3 fruit fly cellular contexts compared by ENCODE assay signal in genomic region chr3R:21138220-21138754, dm6.
TF ChIP-seq lines count a peak whose summit lies in the region.

Gene meigo (plus strand): TSS chr3R:21138270.

TF ChIP-seq in whole organism, adult, 20 proteins besides CTCF, POLR2A, EP300 and RAD21 (continued from another document):
- TF ChIP-seq CG12768 (GFP tag; optimal IDR thresholded peaks at IDR 0.05; lab: Kevin White, UChicago) (peak; percentile 40), Crg-1 (GFP tag; optimal IDR thresholded peaks at IDR 0.05; lab: Kevin White, UChicago) (peak; percentile 20)
TF ChIP-seq in whole organism, adult: peak in this region for 15.

TF ChIP-seq in whole organism, embryonic, 481 proteins besides CTCF, POLR2A, EP300 and RAD21 (continued from another document and continues in another):
- TF ChIP-seq kah (GFP tag; optimal IDR thresholded peaks at IDR 0.05; lab: Kevin White, UChicago): peak; percentile 16
- no peak for TF ChIP-seq lab (GFP tag; optimal IDR thresholded peaks at IDR 0.05; lab: Kevin White, UChicago)
- TF ChIP-seq emc (GFP tag; optimal IDR thresholded peaks at IDR 0.05; lab: Kevin White, UChicago): peak; percentile 9
- no peak for TF ChIP-seq wdn (GFP tag; IDR thresholded peaks at IDR 0.05; lab: Robert Waterston, UW)
- no peak for TF ChIP-seq crol (GFP tag; IDR thresholded peaks at IDR 0.05; lab: Robert Waterston, UW)
- TF ChIP-seq CG6254 (GFP tag; optimal IDR thresholded peaks at IDR 0.05; lab: Kevin White, UChicago): no peak
- TF ChIP-seq z (GFP tag; IDR thresholded peaks at IDR 0.05; lab: Robert Waterston, UW): no peak
- no peak for TF ChIP-seq gt (GFP tag; IDR thresholded peaks at IDR 0.05; lab: Robert Waterston, UW)
- TF ChIP-seq so (GFP tag; IDR thresholded peaks at IDR 0.05; lab: Robert Waterston, UW): 0 out of 3 replicates have a peak, but pooled peaks have one; percentile 51
- TF ChIP-seq CG6765 (GFP tag; optimal IDR thresholded peaks at IDR 0.05; lab: Kevin White, UChicago): no peak
- peak; percentile 49 for TF ChIP-seq Camta (GFP tag; optimal IDR thresholded peaks at IDR 0.05; lab: Kevin White, UChicago)
- TF ChIP-seq CG1602 (GFP tag; optimal IDR thresholded peaks at IDR 0.05; lab: Kevin White, UChicago): peak; percentile 35
- TF ChIP-seq CG1529 (GFP tag; optimal IDR thresholded peaks at IDR 0.05; lab: Kevin White, UChicago): no peak
- no peak; the same call in 2 of the 3 replicates for TF ChIP-seq CG34422 (GFP tag; IDR thresholded peaks at IDR 0.05; lab: Robert Waterston, UW)
- peak; percentile 25 for TF ChIP-seq Dad (GFP tag; optimal IDR thresholded peaks at IDR 0.05; lab: Kevin White, UChicago)
- no peak for TF ChIP-seq CG7963 (GFP tag; IDR thresholded peaks at IDR 0.05; lab: Robert Waterston, UW; ENCODE audit: partially characterized antibody)
- no peak for TF ChIP-seq zen2 (GFP tag; IDR thresholded peaks at IDR 0.05; lab: Robert Waterston, UW; ENCODE audit: partially characterized antibody)
- no peak for TF ChIP-seq CG8359 (GFP tag; optimal IDR thresholded peaks at IDR 0.05; lab: Kevin White, UChicago; ENCODE audit: borderline replicate concordance)
- TF ChIP-seq Xrp1 (GFP tag; IDR thresholded peaks at IDR 0.05; lab: Robert Waterston, UW): peak; percentile 78
- TF ChIP-seq Doc2 (GFP tag; IDR thresholded peaks at IDR 0.05; lab: Robert Waterston, UW): no peak
- peak; percentile 99 for TF ChIP-seq klu (GFP tag; IDR thresholded peaks at IDR 0.05; lab: Robert Waterston, UW)
- TF ChIP-seq CG10267 (tag; optimal IDR thresholded peaks at IDR 0.05; lab: Kevin White, UChicago): peak; percentile 78
- TF ChIP-seq tgo (GFP tag; IDR thresholded peaks at IDR 0.05; lab: Robert Waterston, UW): peak; percentile 66
- TF ChIP-seq gce (GFP tag; IDR thresholded peaks at IDR 0.05; lab: Robert Waterston, UW): no peak
- no peak for TF ChIP-seq yki (optimal IDR thresholded peaks at IDR 0.05; lab: Kevin White, UChicago)
- peak in 1 of 2 experiments; percentile 52 for TF ChIP-seq Hr51 (GFP tag; optimal IDR thresholded peaks at IDR 0.05; lab: Kevin White, UChicago)
- no peak for TF ChIP-seq unc-4 (GFP tag; IDR thresholded peaks at IDR 0.05; lab: Robert Waterston, UW; ENCODE audit: partially characterized antibody)
- no peak for TF ChIP-seq usp (GFP tag; optimal IDR thresholded peaks at IDR 0.05; lab: Kevin White, UChicago)
- peak; percentile 43 for TF ChIP-seq kni (GFP tag; optimal IDR thresholded peaks at IDR 0.05; lab: Kevin White, UChicago)
- TF ChIP-seq CG15514 (GFP tag; optimal IDR thresholded peaks at IDR 0.05; lab: Kevin White, UChicago): peak; percentile 82
- TF ChIP-seq CG2199 (GFP tag; IDR thresholded peaks at IDR 0.05; lab: Robert Waterston, UW): no peak
- peak in 1 of 2 experiments; percentile 65 for TF ChIP-seq Pdp1 (GFP tag; optimal IDR thresholded peaks at IDR 0.05; lab: Kevin White, UChicago)
- peak; percentile 9; the same call in 1 of the 2 replicates for TF ChIP-seq onecut (GFP tag; IDR thresholded peaks at IDR 0.05; lab: Robert Waterston, UW)
- TF ChIP-seq CG9932 (GFP tag; IDR thresholded peaks at IDR 0.05; lab: Robert Waterston, UW): peak; percentile 73
- peak; percentile 20 for TF ChIP-seq Myb (GFP tag; optimal IDR thresholded peaks at IDR 0.05; lab: Kevin White, UChicago)
- TF ChIP-seq ssp (GFP tag; IDR thresholded peaks at IDR 0.05; lab: Robert Waterston, UW): peak; percentile 57
- no peak for TF ChIP-seq CG7745 (tag; optimal IDR thresholded peaks at IDR 0.05; lab: Kevin White, UChicago)
- no peak for TF ChIP-seq CG10959 (GFP tag; IDR thresholded peaks at IDR 0.05; lab: Robert Waterston, UW)
- TF ChIP-seq CG9876 (GFP tag; optimal IDR thresholded peaks at IDR 0.05; lab: Kevin White, UChicago): no peak
- no peak for TF ChIP-seq CG17568 (GFP tag; optimal IDR thresholded peaks at IDR 0.05; lab: Kevin White, UChicago)
- TF ChIP-seq lilli (GFP tag; optimal IDR thresholded peaks at IDR 0.05; lab: Kevin White, UChicago): peak; percentile 84
- TF ChIP-seq Trl (optimal IDR thresholded peaks at IDR 0.05; lab: Kevin White, UChicago): peak in 1 of 2 experiments; percentile 5
- peak; percentile 41 for TF ChIP-seq Trl (GFP tag; optimal IDR thresholded peaks at IDR 0.05; lab: Kevin White, UChicago)
- TF ChIP-seq CG15269 (tag; optimal IDR thresholded peaks at IDR 0.05; lab: Kevin White, UChicago): no peak
- TF ChIP-seq bcd (GFP tag; optimal IDR thresholded peaks at IDR 0.05; lab: Kevin White, UChicago): peak; percentile 70
- TF ChIP-seq chif (GFP tag; optimal IDR thresholded peaks at IDR 0.05; lab: Kevin White, UChicago): peak in 1 of 2 experiments; percentile 22
- no peak for TF ChIP-seq bowl (GFP tag; IDR thresholded peaks at IDR 0.05; lab: Robert Waterston, UW)
- peak; percentile 68 for TF ChIP-seq CG10543 (GFP tag; optimal IDR thresholded peaks at IDR 0.05; lab: Kevin White, UChicago)
- TF ChIP-seq CG3995 (GFP tag; optimal IDR thresholded peaks at IDR 0.05; lab: Kevin White, UChicago): peak; percentile 89
- TF ChIP-seq CG5953 (GFP tag; IDR thresholded peaks at IDR 0.05; lab: Robert Waterston, UW): no peak
- no peak for TF ChIP-seq HLH4C (GFP tag; IDR thresholded peaks at IDR 0.05; lab: Robert Waterston, UW; ENCODE audit: partially characterized antibody)
- peak; percentile 76 for TF ChIP-seq CG13296 (GFP tag; optimal IDR thresholded peaks at IDR 0.05; lab: Kevin White, UChicago)
- TF ChIP-seq CG3838 (GFP tag; optimal IDR thresholded peaks at IDR 0.05; lab: Kevin White, UChicago): no peak
- TF ChIP-seq ase (GFP tag; IDR thresholded peaks at IDR 0.05; lab: Robert Waterston, UW): no peak
- no peak for TF ChIP-seq D19A (tag; optimal IDR thresholded peaks at IDR 0.05; lab: Kevin White, UChicago)
- peak; percentile 43; the same call in 1 of the 3 replicates for TF ChIP-seq CG14050 (GFP tag; IDR thresholded peaks at IDR 0.05; lab: Robert Waterston, UW)
- TF ChIP-seq CG17359 (tag; optimal IDR thresholded peaks at IDR 0.05; lab: Kevin White, UChicago): peak; percentile 56
- TF ChIP-seq sens (GFP tag; lab: Kevin White, UChicago): peak; percentile 95
- TF ChIP-seq danr (GFP tag; IDR thresholded peaks at IDR 0.05; lab: Robert Waterston, UW): no peak
- peak; percentile 70 for TF ChIP-seq NfI (GFP tag; optimal IDR thresholded peaks at IDR 0.05; lab: Kevin White, UChicago)
- peak; percentile 87 for TF ChIP-seq CG2120 (GFP tag; optimal IDR thresholded peaks at IDR 0.05; lab: Kevin White, UChicago)
- peak; percentile 77 for TF ChIP-seq sob (GFP tag; IDR thresholded peaks at IDR 0.05; lab: Robert Waterston, UW)
- TF ChIP-seq ranshi (GFP tag; IDR thresholded peaks at IDR 0.05; lab: Robert Waterston, UW): 0 out of 2 replicates have a peak, but pooled peaks have one; percentile 28
- TF ChIP-seq CG4820 (GFP tag; optimal IDR thresholded peaks at IDR 0.05; lab: Kevin White, UChicago): peak; percentile 42
- TF ChIP-seq fru (optimal IDR thresholded peaks at IDR 0.05; lab: Kevin White, UChicago): no peak

TF ChIP-seq in whole organism, prepupa, 60 proteins besides CTCF, POLR2A, EP300 and RAD21 (continued from another document):
- TF ChIP-seq Sox15 (GFP tag; optimal IDR thresholded peaks at IDR 0.05; lab: Kevin White, UChicago): peak; percentile 25
- TF ChIP-seq CG10631 (GFP tag; optimal IDR thresholded peaks at IDR 0.05; lab: Kevin White, UChicago): no peak
- TF ChIP-seq eg (GFP tag; IDR thresholded peaks at IDR 0.05; lab: Robert Waterston, UW): peak; percentile 50; the same call in 1 of the 3 replicates
- peak; percentile 47 for TF ChIP-seq CG6792 (GFP tag; optimal IDR thresholded peaks at IDR 0.05; lab: Kevin White, UChicago)
- no peak for TF ChIP-seq Lpt (GFP tag; optimal IDR thresholded peaks at IDR 0.05; lab: Kevin White, UChicago)
- TF ChIP-seq Eip93F (GFP tag; optimal IDR thresholded peaks at IDR 0.05; lab: Kevin White, UChicago): no peak
- peak; percentile 76 for TF ChIP-seq CG3032 (tag; optimal IDR thresholded peaks at IDR 0.05; lab: Kevin White, UChicago)
- peak; percentile 80 for TF ChIP-seq fkh (GFP tag; optimal IDR thresholded peaks at IDR 0.05; lab: Kevin White, UChicago)
- no peak for TF ChIP-seq Eip78C (GFP tag; lab: Kevin White, UChicago)
- TF ChIP-seq CG11902 (GFP tag; optimal IDR thresholded peaks at IDR 0.05; lab: Kevin White, UChicago): peak; percentile 30
- TF ChIP-seq OdsH (GFP tag; optimal IDR thresholded peaks at IDR 0.05; lab: Kevin White, UChicago): no peak
TF ChIP-seq in whole organism, prepupa: peak in this region for 12.
